Fruit fly (Drosophila melanogaster): Measurements from ENCODE around the gene CG5989.

dm6 chr3L:8623702-8624421 is 19.9 kb upstream of the CG5989 start, which contains the start of the genes GAPsec and Zasp66:
- TF ChIP-seq CG12605 (GFP tag; IDR thresholded peaks at IDR 0.05) (no peak), CG32121 (GFP tag; IDR thresholded peaks at IDR 0.05) (no peak), CG34367 (tag; optimal IDR thresholded peaks at IDR 0.05) (no peak)

Data from whole organism, pupa.